Worm (Caenorhabditis elegans) whole organism, midembryonic: Measurements from ENCODE around the gene nhr-50.

Source experiments
- T22C8.4 ChIP-seq: fragments of 200-800 bp; sonication (Bioruptor generic); IDR thresholded peaks from 2 replicates; pipeline ENCODE4 v1.3.6; 2022; ENCODE audit warnings: missing genetic modification characterization, missing compliant biosample characterization
- cog-1 ChIP-seq: sonication (generic microtip); optimal IDR thresholded peaks from 2 replicates; lab custom pipeline; 2016; ENCODE audit warnings: missing genetic modification characterization, missing compliant biosample characterization
- flt-1 ChIP-seq: fragments of 200-800 bp; sonication (Bioruptor generic); IDR thresholded peaks from 2 replicates; pipeline ENCODE4 v1.3.6; 2022; ENCODE audit warnings: missing genetic modification characterization, missing compliant biosample characterization
- klf-2 ChIP-seq: fragments of 200-800 bp; sonication (Bioruptor generic); conservative IDR thresholded peaks from 2 replicates; pipeline ENCODE4 v1.3.6; 2022; ENCODE audit warnings: missing genetic modification reagents, missing genetic modification characterization, missing compliant biosample characterization
- med-1 ChIP-seq: sonication (generic microtip); optimal IDR thresholded peaks from 2 replicates; lab custom pipeline; 2017; ENCODE audit warnings: missing genetic modification characterization, mild to moderate bottlenecking, missing compliant biosample characterization, antibody characterized with exemption, missing genetic modification reagents; ENCODE audit not compliant: insufficient read depth
- ref-1 ChIP-seq: fragments of 200-800 bp; sonication (Bioruptor generic); conservative IDR thresholded peaks from 2 replicates; pipeline ENCODE4 v1.3.6; 2022; ENCODE audit warnings: missing genetic modification reagents, missing genetic modification characterization, missing compliant biosample characterization
- tab-1 ChIP-seq: fragments of 200-800 bp; sonication (Bioruptor generic); IDR thresholded peaks from 2 replicates; pipeline ENCODE4 v1.3.6; 2022; ENCODE audit warnings: missing genetic modification characterization, missing compliant biosample characterization
- ztf-23 ChIP-seq: fragments of 200-800 bp; sonication (Bioruptor generic); IDR thresholded peaks from 2 replicates; pipeline ENCODE4 v1.3.6; 2022; ENCODE audit warnings: missing genetic modification reagents, missing genetic modification characterization, missing compliant biosample characterization
- ztf-29 ChIP-seq: fragments of 200-800 bp; sonication (Bioruptor generic); IDR thresholded peaks from 2 replicates; pipeline ENCODE4 v1.3.6; 2022; ENCODE audit warnings: missing genetic modification reagents, missing genetic modification characterization, missing compliant biosample characterization

nhr-50 gene

DNA sequence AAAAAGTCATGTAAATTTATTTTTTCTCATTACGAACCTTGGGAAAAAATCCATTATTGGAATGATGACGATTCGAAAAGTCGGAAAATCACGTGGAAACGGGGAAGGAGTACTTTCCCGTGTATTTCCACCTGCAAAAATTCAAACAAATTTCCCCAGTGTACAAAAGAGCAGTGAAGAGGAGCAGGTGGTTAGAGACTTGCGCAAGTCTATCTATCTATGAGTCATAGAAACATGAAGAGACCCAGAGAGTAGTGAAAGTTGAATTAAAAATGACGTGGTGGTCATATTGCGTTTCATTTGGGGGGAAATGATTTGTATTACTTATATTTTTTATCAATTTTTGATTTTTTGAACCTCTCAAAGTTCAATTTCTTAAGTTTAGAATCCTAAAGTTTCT is at the start of gene nhr-50:
nhr-50 (minus strand) TSS at position 199 of the 400 bp plus-strand sequence.
- TF ChIP-seq ztf-23 (GFP tag; lab: Robert Waterston, UW) (no peak), med-1 (GFP tag; lab: Kevin White, UChicago) (no peak), klf-2 (GFP tag; lab: Robert Waterston, UW) (no peak), T22C8.4 (GFP tag; lab: Robert Waterston, UW) (no peak), ztf-29 (GFP tag; lab: Robert Waterston, UW) (no peak), ref-1 (GFP tag; lab: Robert Waterston, UW) (no peak), cog-1 (tag; lab: Kevin White, UChicago) (no peak)

DNA sequence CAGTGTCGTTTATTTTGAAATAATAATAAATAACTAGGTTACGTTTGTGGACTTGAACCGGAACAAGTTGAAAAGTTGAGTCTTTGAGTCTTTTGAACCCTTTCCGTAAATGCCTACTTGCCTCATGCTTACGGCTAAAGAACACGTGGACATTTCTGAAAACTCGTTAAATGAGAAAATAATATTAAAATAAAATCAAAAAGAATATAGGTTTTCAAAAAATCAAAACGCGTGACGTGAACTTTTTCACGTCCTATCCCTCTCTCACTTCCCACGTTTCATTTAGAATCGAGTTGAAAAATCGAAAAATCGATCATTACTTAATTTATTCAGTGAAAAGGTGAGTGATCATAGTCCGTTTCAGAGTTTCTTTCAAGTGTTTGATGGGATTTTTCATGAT is 48.7 kb upstream of the nhr-50 start, which contains the start of gene best-12:
best-12 (plus strand) TSS at position 301 of the 400 bp plus-strand sequence.
- TF ChIP-seq klf-2 (GFP tag; lab: Robert Waterston, UW) (no peak), ztf-29 (GFP tag; lab: Robert Waterston, UW) (no peak), tab-1 (GFP tag; lab: Robert Waterston, UW) (no peak), T22C8.4 (GFP tag; lab: Robert Waterston, UW) (no peak), cog-1 (tag; lab: Kevin White, UChicago) (no peak), ref-1 (GFP tag; lab: Robert Waterston, UW) (no peak), flt-1 (GFP tag; lab: Robert Waterston, UW) (no peak)

DNA sequence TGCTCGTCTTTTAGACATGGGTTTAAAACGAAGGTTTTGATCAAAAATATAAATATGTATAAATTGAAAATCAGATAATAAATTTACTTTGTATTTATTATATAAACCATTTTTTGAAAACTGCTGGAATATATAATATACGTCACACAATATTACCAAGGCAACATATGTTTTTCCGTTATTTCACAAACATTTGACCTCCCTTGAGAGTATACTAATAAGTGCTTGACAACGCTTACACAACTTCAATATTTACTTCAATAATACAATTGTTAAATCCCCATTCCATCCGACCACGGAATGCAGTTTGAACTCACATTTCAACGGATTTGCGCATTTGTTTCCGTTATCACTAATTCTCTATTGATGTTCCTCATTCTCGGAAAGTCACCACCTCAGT is 47.1 kb upstream of the nhr-50 start, which contains the start of gene str-198:
str-198 (plus strand) TSS at position 301 of the 400 bp plus-strand sequence.
- no peak for TF ChIP-seq ztf-29 (GFP tag; lab: Robert Waterston, UW)
- TF ChIP-seq tab-1 (GFP tag; lab: Robert Waterston, UW), result no peak
- TF ChIP-seq T22C8.4 (GFP tag; lab: Robert Waterston, UW), result no peak

DNA sequence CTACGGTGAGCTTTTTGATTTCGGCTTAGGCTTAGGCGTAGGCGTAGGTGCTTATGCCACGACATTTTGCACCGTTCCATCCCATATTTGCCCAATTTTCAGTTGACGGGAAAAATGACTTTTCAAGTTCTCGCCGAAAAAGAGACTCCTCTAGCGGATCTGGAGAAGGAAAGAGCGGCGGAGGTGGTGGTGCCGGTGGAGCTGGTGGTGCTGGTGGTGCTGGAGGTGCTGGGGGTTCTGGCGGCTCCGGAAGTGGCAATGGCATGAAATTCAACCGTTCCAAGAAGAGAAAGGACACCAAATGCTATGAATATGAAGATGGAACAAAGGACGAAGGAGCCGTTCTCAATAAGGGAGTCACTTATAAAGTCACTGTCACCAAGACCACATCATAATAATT is 46.6 kb upstream of the nhr-50 start:
- TF ChIP-seq ref-1 (GFP tag; lab: Robert Waterston, UW) (no peak), T22C8.4 (GFP tag; lab: Robert Waterston, UW) (no peak), tab-1 (GFP tag; lab: Robert Waterston, UW) (no peak), med-1 (GFP tag; lab: Kevin White, UChicago) (no peak), ztf-29 (GFP tag; lab: Robert Waterston, UW) (no peak)

DNA sequence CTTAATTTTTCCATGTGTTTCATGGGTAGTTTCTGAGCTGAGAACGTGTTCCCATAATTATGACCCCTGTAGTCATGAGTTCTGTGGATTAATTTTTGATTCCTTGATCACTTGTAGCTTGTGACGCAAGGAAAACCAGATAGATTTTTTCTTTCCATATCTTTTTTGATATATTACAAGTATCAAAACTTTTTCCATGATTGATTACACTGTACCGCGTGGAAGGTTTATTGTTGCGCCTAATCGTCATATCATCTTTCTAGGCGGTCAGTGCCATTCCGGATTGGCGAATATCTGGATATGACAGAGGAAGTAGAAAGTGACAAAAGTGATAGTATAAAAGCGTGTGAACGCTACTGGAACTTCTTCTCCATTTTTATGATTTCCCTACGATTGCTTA is 46.1 kb upstream of the nhr-50 start, which contains the start of gene ZK285.2:
ZK285.2 (plus strand) TSS at position 301 of the 400 bp plus-strand sequence.
- no peak for TF ChIP-seq tab-1 (GFP tag; lab: Robert Waterston, UW)
- no peak for TF ChIP-seq med-1 (GFP tag; lab: Kevin White, UChicago)
- no peak for TF ChIP-seq ztf-23 (GFP tag; lab: Robert Waterston, UW)
- no peak for TF ChIP-seq ztf-29 (GFP tag; lab: Robert Waterston, UW)
- TF ChIP-seq ref-1 (GFP tag; lab: Robert Waterston, UW), result no peak
- no peak for TF ChIP-seq T22C8.4 (GFP tag; lab: Robert Waterston, UW)
- TF ChIP-seq klf-2 (GFP tag; lab: Robert Waterston, UW), result no peak

DNA sequence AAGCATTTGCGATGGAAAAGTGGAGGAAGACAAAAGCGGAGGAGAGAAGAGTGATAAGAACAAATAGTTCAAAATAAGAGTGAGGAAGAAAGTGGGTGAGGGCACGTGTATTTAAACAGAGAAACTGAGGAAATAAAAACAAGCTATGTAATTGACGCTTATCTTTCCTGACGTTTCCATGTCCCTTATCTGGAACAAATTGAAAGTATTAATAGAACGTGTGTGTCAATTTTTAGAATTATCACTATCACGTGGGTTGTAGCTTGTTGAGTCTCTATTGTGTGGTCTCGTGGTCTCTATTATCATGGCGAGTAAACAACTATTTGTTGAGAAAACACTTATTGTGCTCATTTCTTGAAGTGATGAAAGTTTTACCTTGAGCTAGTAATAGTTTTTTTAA is 45.4 kb upstream of the nhr-50 start, which contains the start of gene T10C6.15:
T10C6.15 (minus strand) TSS at position 104 of the 400 bp plus-strand sequence.
- TF ChIP-seq med-1 (GFP tag; lab: Kevin White, UChicago) (no peak), flt-1 (GFP tag; lab: Robert Waterston, UW) (no peak), cog-1 (tag; lab: Kevin White, UChicago) (no peak), tab-1 (GFP tag; lab: Robert Waterston, UW) (no peak), ztf-23 (GFP tag; lab: Robert Waterston, UW) (no peak), ztf-29 (GFP tag; lab: Robert Waterston, UW) (no peak), ref-1 (GFP tag; lab: Robert Waterston, UW) (no peak), klf-2 (GFP tag; lab: Robert Waterston, UW) (no peak), T22C8.4 (GFP tag; lab: Robert Waterston, UW) (no peak)

DNA sequence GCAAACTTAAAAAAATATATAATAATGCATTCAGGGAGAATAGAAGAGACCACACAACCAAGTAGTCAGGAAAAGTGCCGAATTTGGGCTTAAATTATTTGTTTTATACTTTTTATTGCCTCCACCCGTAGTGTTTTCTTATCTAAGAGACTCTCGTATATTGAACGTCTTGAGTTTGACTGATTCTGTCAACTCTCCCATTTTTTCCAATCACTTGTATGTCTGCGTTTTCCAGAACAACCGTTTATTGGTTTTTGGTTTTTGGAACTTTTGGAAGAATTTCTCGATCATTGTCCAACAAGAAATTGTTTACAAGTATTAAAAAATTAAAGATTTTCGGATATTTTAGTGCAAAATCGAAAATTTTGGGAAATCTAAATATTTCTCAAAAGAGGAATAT is 43.3 kb upstream of the nhr-50 start:
- no peak for TF ChIP-seq flt-1 (GFP tag; lab: Robert Waterston, UW)
- no peak for TF ChIP-seq cog-1 (tag; lab: Kevin White, UChicago)
- TF ChIP-seq tab-1 (GFP tag; lab: Robert Waterston, UW), result no peak
- TF ChIP-seq T22C8.4 (GFP tag; lab: Robert Waterston, UW), result no peak
- TF ChIP-seq med-1 (GFP tag; lab: Kevin White, UChicago), result no peak
- no peak for TF ChIP-seq ztf-29 (GFP tag; lab: Robert Waterston, UW)
- no peak for TF ChIP-seq ztf-23 (GFP tag; lab: Robert Waterston, UW)
- no peak for TF ChIP-seq ref-1 (GFP tag; lab: Robert Waterston, UW)
- no peak for TF ChIP-seq klf-2 (GFP tag; lab: Robert Waterston, UW)

DNA sequence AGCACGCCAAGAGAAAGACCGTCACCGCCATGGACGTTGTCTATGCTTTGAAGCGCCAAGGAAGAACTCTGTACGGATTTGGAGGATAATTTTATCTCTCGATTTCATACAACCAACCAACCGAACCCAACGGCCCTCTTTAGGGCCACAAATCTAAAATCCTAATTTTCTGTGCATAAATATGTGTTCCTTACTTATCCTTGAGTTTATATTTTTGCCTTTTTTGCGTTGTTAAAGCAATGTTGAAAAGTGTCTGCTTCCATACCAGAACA is 42.2 kb upstream of the nhr-50 start:
- TF ChIP-seq flt-1 (GFP tag; lab: Robert Waterston, UW) (no peak; the same call in 1 of the 2 replicates), ztf-29 (GFP tag; lab: Robert Waterston, UW) (no peak), ztf-23 (GFP tag; lab: Robert Waterston, UW) (no peak), ref-1 (GFP tag; lab: Robert Waterston, UW) (no peak), klf-2 (GFP tag; lab: Robert Waterston, UW) (no peak), cog-1 (tag; lab: Kevin White, UChicago) (no peak), T22C8.4 (GFP tag; lab: Robert Waterston, UW) (no peak), med-1 (GFP tag; lab: Kevin White, UChicago) (no peak), tab-1 (GFP tag; lab: Robert Waterston, UW) (no peak)

DNA sequence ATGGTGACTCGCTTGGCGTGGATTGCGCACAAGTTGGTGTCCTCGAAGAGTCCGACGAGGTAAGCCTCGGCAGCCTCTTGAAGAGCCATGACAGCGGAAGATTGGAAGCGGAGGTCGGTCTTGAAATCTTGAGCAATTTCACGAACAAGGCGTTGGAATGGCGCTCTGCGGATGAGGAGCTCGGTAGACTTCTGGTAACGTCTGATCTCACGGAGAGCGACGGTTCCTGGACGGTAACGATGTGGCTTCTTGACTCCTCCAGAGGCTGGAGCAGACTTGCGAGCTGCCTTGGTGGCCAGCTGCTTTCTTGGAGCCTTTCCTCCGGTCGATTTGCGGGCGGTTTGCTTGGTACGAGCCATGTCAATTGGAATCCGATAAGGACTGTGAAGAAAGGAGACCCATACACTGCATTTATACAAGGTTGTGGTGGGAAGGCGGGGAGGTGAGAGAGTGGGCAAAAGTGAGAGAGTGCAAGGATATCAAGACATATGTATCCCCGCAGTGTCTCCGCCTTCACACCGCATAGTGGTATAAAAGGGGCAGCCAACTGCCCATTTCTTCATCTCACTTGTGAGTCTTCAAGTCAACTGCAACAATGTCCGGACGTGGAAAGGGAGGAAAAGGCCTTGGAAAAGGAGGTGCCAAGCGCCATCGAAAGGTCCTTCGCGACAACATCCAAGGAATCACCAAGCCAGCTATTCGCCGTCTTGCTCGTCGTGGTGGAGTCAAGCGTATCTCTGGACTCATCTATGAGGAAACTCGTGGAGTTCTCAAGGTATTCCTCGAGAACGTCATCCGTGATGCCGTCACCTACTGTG is 41.7 kb upstream of the nhr-50 start, which contains the start of the genes his-2 and his-1:
his-2 (minus strand) TSS at position 359 of the 818 bp plus-strand sequence.
his-1 (plus strand) TSS at position 596 of the 818 bp plus-strand sequence.
- TF ChIP-seq flt-1 (GFP tag; lab: Robert Waterston, UW), result peak; percentile 81
- 0 out of 2 replicates have a peak, but pooled peaks have one; percentile 35 for TF ChIP-seq ztf-23 (GFP tag; lab: Robert Waterston, UW)
- 0 out of 2 replicates have a peak, but pooled peaks have one; percentile 3 for TF ChIP-seq klf-2 (GFP tag; lab: Robert Waterston, UW)
